Worm (Caenorhabditis elegans): ENCODE data around the gene tmem-135.

tmem-135 gene

DNA sequence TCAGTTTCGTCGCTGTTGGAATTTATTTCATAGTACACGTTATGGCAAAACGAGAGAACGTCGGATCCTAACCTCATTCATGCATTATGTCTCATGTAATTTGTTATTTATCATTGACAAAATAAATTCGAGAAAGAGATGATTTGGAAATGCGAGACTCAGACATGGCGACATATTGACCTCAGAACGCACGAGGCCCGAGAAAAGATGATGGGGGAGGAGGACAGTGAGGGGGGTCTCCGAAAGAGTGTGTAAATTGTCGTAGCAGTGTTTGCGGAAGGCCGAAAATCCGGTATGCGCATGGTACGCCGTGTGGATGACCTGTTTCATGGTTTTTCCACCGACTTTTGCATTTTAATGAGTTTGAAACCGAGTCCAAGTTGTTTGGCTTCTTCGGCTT lies 37.9 kb upstream of the tmem-135 start:
- TF ChIP-seq ces-1 (GFP tag; optimal IDR thresholded peaks at IDR 0.05): peak; percentile 58
- no peak for TF ChIP-seq bed-3 (GFP tag; optimal IDR thresholded peaks at IDR 0.05)
- peak; percentile 37 for TF ChIP-seq mls-2 (tag; optimal IDR thresholded peaks at IDR 0.05)
- TF ChIP-seq M03D4.4 (tag; optimal IDR thresholded peaks at IDR 0.05): no peak
- peak; percentile 44 for TF ChIP-seq unc-120 (tag; optimal IDR thresholded peaks at IDR 0.05; ENCODE audit: poor library complexity, severe bottlenecking)
- no peak for TF ChIP-seq ztf-11 (tag; optimal IDR thresholded peaks at IDR 0.05)
- peak; percentile 43 for TF ChIP-seq sptf-1 (tag; optimal IDR thresholded peaks at IDR 0.05)
- no peak for TF ChIP-seq tbx-8 (GFP tag; optimal IDR thresholded peaks at IDR 0.05)
- TF ChIP-seq ham-2 (GFP tag; optimal IDR thresholded peaks at IDR 0.05): no peak
- no peak for TF ChIP-seq elt-1 (tag; optimal IDR thresholded peaks at IDR 0.05; ENCODE audit: borderline replicate concordance, insufficient read depth)
- TF ChIP-seq mep-1 (tag; optimal IDR thresholded peaks at IDR 0.05): peak; percentile 37
- TF ChIP-seq sem-2 (GFP tag; optimal IDR thresholded peaks at IDR 0.05): no peak
- peak; percentile 1 for TF ChIP-seq cnd-1 (tag; optimal IDR thresholded peaks at IDR 0.05)
- TF ChIP-seq ceh-83 (GFP tag; optimal IDR thresholded peaks at IDR 0.05): no peak
- TF ChIP-seq nhr-28 (tag; optimal IDR thresholded peaks at IDR 0.05): no peak
- TF ChIP-seq flh-1 (GFP tag; optimal IDR thresholded peaks at IDR 0.05): no peak
- TF ChIP-seq lin-32 (GFP tag; optimal IDR thresholded peaks at IDR 0.05): no peak
- TF ChIP-seq nhr-2 (tag; optimal IDR thresholded peaks at IDR 0.05): no peak
- no peak for TF ChIP-seq drap-1 (GFP tag; optimal IDR thresholded peaks at IDR 0.05)
- TF ChIP-seq elt-3 (tag; optimal IDR thresholded peaks at IDR 0.05): peak; percentile 14
- TF ChIP-seq hlh-1 (tag; optimal IDR thresholded peaks at IDR 0.05): no peak
- TF ChIP-seq nhr-76 (tag; optimal IDR thresholded peaks at IDR 0.05): no peak
- TF ChIP-seq pha-4 (tag; optimal IDR thresholded peaks at IDR 0.05): peak; percentile 73
- TF ChIP-seq zip-8 (tag; optimal IDR thresholded peaks at IDR 0.05): no peak
- peak; percentile 53 for TF ChIP-seq lsy-2 (tag; optimal IDR thresholded peaks at IDR 0.05)
- TF ChIP-seq unc-39 (tag; optimal IDR thresholded peaks at IDR 0.05): no peak
- TF ChIP-seq lin-13 (tag; optimal IDR thresholded peaks at IDR 0.05): no peak
- no peak for TF ChIP-seq mab-5 (tag; optimal IDR thresholded peaks at IDR 0.05)
- TF ChIP-seq snpc-4 (tag; optimal IDR thresholded peaks at IDR 0.05): no peak
- no peak for TF ChIP-seq nhr-237 (tag; optimal IDR thresholded peaks at IDR 0.05)
- TF ChIP-seq unc-62 (GFP tag; optimal IDR thresholded peaks at IDR 0.05): peak; percentile 60
- no peak for TF ChIP-seq blmp-1 (tag; optimal IDR thresholded peaks at IDR 0.05)
- no peak for TF ChIP-seq nhr-12 (tag; optimal IDR thresholded peaks at IDR 0.05)
- TF ChIP-seq ceh-43 (GFP tag; optimal IDR thresholded peaks at IDR 0.05): no peak
- no peak for TF ChIP-seq ceh-39 (tag; optimal IDR thresholded peaks at IDR 0.05)

DNA sequence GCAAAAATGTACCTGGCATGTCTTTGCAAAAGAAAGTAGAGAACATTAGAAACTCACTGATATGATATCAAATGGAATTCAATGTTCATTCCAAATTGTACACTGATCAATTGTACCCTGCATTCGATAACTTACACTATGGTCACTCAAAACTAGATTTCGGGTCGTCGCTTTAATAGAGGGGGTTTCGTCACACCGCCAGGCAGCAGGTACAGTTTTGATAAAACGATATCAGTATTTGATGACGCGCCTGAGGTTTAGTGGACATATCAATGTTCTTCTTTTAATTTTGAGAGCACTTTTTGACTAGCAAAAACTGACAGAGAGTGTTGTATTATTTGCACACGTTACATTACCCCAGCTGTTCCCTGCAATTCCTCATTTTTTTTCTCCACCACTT lies 37.4 kb upstream of the tmem-135 start:
- TF ChIP-seq lin-32 (GFP tag; optimal IDR thresholded peaks at IDR 0.05): no peak
- no peak for TF ChIP-seq ces-1 (GFP tag; optimal IDR thresholded peaks at IDR 0.05)
- TF ChIP-seq ceh-83 (GFP tag; optimal IDR thresholded peaks at IDR 0.05): no peak
- TF ChIP-seq tbx-8 (GFP tag; optimal IDR thresholded peaks at IDR 0.05): no peak
- TF ChIP-seq nhr-28 (tag; optimal IDR thresholded peaks at IDR 0.05): no peak
- no peak for TF ChIP-seq ceh-43 (GFP tag; optimal IDR thresholded peaks at IDR 0.05)

DNA sequence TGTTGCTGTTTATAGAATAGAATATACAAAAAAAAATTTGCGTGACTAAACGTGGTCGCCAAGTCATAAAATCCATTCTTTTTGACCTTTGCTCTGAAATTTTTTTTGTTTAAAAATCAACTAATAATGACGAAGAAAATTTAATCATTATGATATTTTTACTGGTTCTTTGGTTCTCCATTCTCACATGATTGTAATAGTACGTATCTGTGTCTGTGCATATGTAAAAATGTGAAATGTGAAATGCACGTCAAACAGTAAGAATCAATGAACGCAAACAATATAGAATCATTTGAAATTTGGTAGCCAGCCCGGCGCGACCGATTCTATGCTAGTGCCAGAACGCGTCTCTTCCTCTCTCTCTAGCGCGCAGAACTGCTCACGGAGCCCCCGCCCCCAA lies 36.7 kb upstream of the tmem-135 start, which contains the start of gene hosl-1:
Gene hosl-1, plus strand, starts transcription at position 301 of the 400 bp plus-strand sequence.
- no peak for TF ChIP-seq nhr-12 (tag; optimal IDR thresholded peaks at IDR 0.05)
- TF ChIP-seq sptf-1 (tag; optimal IDR thresholded peaks at IDR 0.05): no peak
- no peak for TF ChIP-seq hlh-1 (tag; optimal IDR thresholded peaks at IDR 0.05)
- no peak for TF ChIP-seq snpc-4 (tag; optimal IDR thresholded peaks at IDR 0.05)
- TF ChIP-seq lin-32 (GFP tag; optimal IDR thresholded peaks at IDR 0.05): no peak
- TF ChIP-seq mab-5 (tag; optimal IDR thresholded peaks at IDR 0.05): no peak
- no peak for TF ChIP-seq elt-1 (tag; optimal IDR thresholded peaks at IDR 0.05; ENCODE audit: borderline replicate concordance, insufficient read depth)
- no peak for TF ChIP-seq ces-1 (GFP tag; optimal IDR thresholded peaks at IDR 0.05)
- TF ChIP-seq nhr-237 (tag; optimal IDR thresholded peaks at IDR 0.05): no peak
- no peak for TF ChIP-seq bed-3 (GFP tag; optimal IDR thresholded peaks at IDR 0.05)
- no peak for TF ChIP-seq tbx-8 (GFP tag; optimal IDR thresholded peaks at IDR 0.05)
- TF ChIP-seq unc-62 (GFP tag; optimal IDR thresholded peaks at IDR 0.05): no peak
- no peak for TF ChIP-seq lsy-2 (tag; optimal IDR thresholded peaks at IDR 0.05)
- no peak for TF ChIP-seq nhr-76 (tag; optimal IDR thresholded peaks at IDR 0.05)
- TF ChIP-seq ceh-83 (GFP tag; optimal IDR thresholded peaks at IDR 0.05): no peak
- no peak for TF ChIP-seq ceh-43 (GFP tag; optimal IDR thresholded peaks at IDR 0.05)

DNA sequence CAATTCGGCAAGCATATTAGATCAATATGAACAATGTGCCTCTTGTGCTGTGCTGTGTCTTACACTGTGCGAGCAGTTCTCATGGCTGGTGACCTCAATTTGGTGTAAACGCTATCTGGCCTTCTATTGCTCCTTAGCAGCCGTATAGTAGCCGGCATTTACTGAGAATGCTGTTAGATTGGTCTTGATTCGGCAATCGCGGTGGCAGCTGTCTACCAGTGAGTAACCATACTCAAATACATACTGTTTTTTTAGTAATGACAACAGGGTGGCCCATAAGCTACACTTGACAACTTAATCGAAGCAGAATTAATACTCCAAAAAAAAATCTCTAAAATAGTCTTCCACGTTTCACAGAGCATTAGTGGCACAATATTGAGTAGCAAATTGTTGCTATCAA lies 26.4 kb upstream of the tmem-135 start, which contains the start of gene C46C11.4:
Gene C46C11.4, minus strand, starts transcription at position 101 of the 400 bp plus-strand sequence.
- TF ChIP-seq nhr-2 (tag; optimal IDR thresholded peaks at IDR 0.05) (peak; percentile 8), tbx-8 (GFP tag; optimal IDR thresholded peaks at IDR 0.05) (no peak)
